Worm (Caenorhabditis elegans) whole organism, L2 larva: ENCODE data around the gene clc-7.

Experiments
- C34F6.9 ChIP-seq: fragments of 150-350 bp; optimal IDR thresholded peaks from 2 replicates; lab custom pipeline; 2014; ENCODE audit warnings: missing biosample characterization, missing genetic modification characterization
- F13H6.1 ChIP-seq: sonication (generic microtip); optimal IDR thresholded peaks from 2 replicates; lab custom pipeline; 2016; ENCODE audit warnings: missing genetic modification characterization, missing compliant biosample characterization
- R02D3.7 ChIP-seq: fragments of 150-350 bp; optimal IDR thresholded peaks from 2 replicates; lab custom pipeline; 2014; ENCODE audit warnings: missing biosample characterization, missing genetic modification characterization
- Y55F3AM.14 ChIP-seq: fragments of 200-800 bp; sonication (Bioruptor generic); optimal IDR thresholded peaks from 2 replicates; lab custom pipeline; 2018; ENCODE audit warnings: mild to moderate bottlenecking, missing genetic modification characterization, missing compliant biosample characterization
- ZK546.5 ChIP-seq: sonication (generic microtip); optimal IDR thresholded peaks from 2 replicates; lab custom pipeline; 2017; ENCODE audit warnings: missing biosample characterization, missing genetic modification characterization
- alr-1 ChIP-seq: fragments of 150-350 bp; optimal IDR thresholded peaks from 2 replicates; lab custom pipeline; 2014; ENCODE audit warnings: missing biosample characterization, missing genetic modification characterization
- aly-2 ChIP-seq: fragments of 150-350 bp; optimal IDR thresholded peaks from 2 replicates; lab custom pipeline; 2014; ENCODE audit warnings: missing biosample characterization, missing genetic modification characterization
- ama-1 ChIP-seq: fragments of 150-350 bp; optimal IDR thresholded peaks from 2 replicates; lab custom pipeline; 2018; ENCODE audit warnings: inconsistent platforms
- blmp-1 ChIP-seq: sonication (generic microtip); optimal IDR thresholded peaks from 2 replicates; lab custom pipeline; 2017; ENCODE audit warnings: missing genetic modification characterization, mild to moderate bottlenecking, missing compliant biosample characterization, antibody characterized with exemption, moderate library complexity; ENCODE audit not compliant: insufficient read depth
- ceh-16 ChIP-seq: fragments of 150-350 bp; optimal IDR thresholded peaks from 2 replicates; lab custom pipeline; 2014; ENCODE audit warnings: missing biosample characterization, missing genetic modification characterization
- ceh-82 ChIP-seq: fragments of 150-350 bp; optimal IDR thresholded peaks from 2 replicates; lab custom pipeline; 2014; ENCODE audit warnings: missing biosample characterization, missing genetic modification characterization
- crh-2 ChIP-seq: sonication (generic microtip); optimal IDR thresholded peaks from 2 replicates; lab custom pipeline; 2017; ENCODE audit warnings: missing biosample characterization, missing genetic modification characterization
- dmd-4 ChIP-seq: sonication (generic microtip); optimal IDR thresholded peaks from 2 replicates; lab custom pipeline; 2017; ENCODE audit warnings: missing biosample characterization, missing genetic modification characterization
- egl-27 ChIP-seq: sonication (generic microtip); optimal IDR thresholded peaks from 3 replicates; lab custom pipeline; 2017; ENCODE audit warnings: missing biosample characterization, missing genetic modification reagents, missing genetic modification characterization
- elt-1 ChIP-seq: fragments of 150-350 bp; optimal IDR thresholded peaks from 2 replicates; lab custom pipeline; 2014; ENCODE audit warnings: missing biosample characterization, missing genetic modification characterization
- elt-3 ChIP-seq: sonication (generic microtip); optimal IDR thresholded peaks from 2 replicates; lab custom pipeline; 2017; ENCODE audit warnings: missing biosample characterization, missing genetic modification characterization
- fos-1 ChIP-seq: fragments of 150-350 bp; optimal IDR thresholded peaks from 2 replicates; lab custom pipeline; 2014; ENCODE audit warnings: missing biosample characterization, missing genetic modification characterization
- lin-11 ChIP-seq: fragments of 150-350 bp; sonication (generic microtip); optimal IDR thresholded peaks from 2 replicates; lab custom pipeline; 2014; ENCODE audit warnings: missing biosample characterization, missing genetic modification characterization, inconsistent platforms, mixed read lengths
- lin-39 ChIP-seq: fragments of 150-350 bp; optimal IDR thresholded peaks from 2 replicates; lab custom pipeline; 2014; ENCODE audit warnings: missing biosample characterization, missing genetic modification reagents, missing genetic modification characterization
- mab-5 ChIP-seq: fragments of 150-350 bp; optimal IDR thresholded peaks from 2 replicates; lab custom pipeline; 2014; ENCODE audit warnings: missing biosample characterization, missing genetic modification characterization
- mbf-1 ChIP-seq: sonication (generic microtip); optimal IDR thresholded peaks from 2 replicates; lab custom pipeline; 2017; ENCODE audit warnings: missing biosample characterization, missing genetic modification characterization
- mdl-1 ChIP-seq, 2 experiments: fragments of 150-350 bp in 1 of 2; sonication (generic microtip) in 1 of 2; optimal IDR thresholded peaks; 2 replicates each; lab custom pipeline; 2017; ENCODE audit warnings: missing biosample characterization in 2 of 2, missing genetic modification characterization in 2 of 2
- nhr-10 ChIP-seq: sonication (generic microtip); optimal IDR thresholded peaks from 2 replicates; lab custom pipeline; 2017; ENCODE audit warnings: missing biosample characterization, missing genetic modification characterization
- nhr-11 ChIP-seq: fragments of 150-350 bp; optimal IDR thresholded peaks from 2 replicates; lab custom pipeline; 2014; ENCODE audit warnings: missing biosample characterization, missing genetic modification characterization
- nhr-12 ChIP-seq: fragments of 150-350 bp; optimal IDR thresholded peaks from 2 replicates; lab custom pipeline; 2014; ENCODE audit warnings: missing biosample characterization, missing genetic modification characterization
- nhr-129 ChIP-seq: fragments of 150-350 bp; optimal IDR thresholded peaks from 2 replicates; lab custom pipeline; 2014; ENCODE audit warnings: missing biosample characterization, missing genetic modification characterization
- nhr-21 ChIP-seq: fragments of 150-350 bp; optimal IDR thresholded peaks from 2 replicates; lab custom pipeline; 2014; ENCODE audit warnings: missing biosample characterization, missing genetic modification characterization
- nhr-23 ChIP-seq: fragments of 150-350 bp; optimal IDR thresholded peaks from 2 replicates; lab custom pipeline; 2014; ENCODE audit warnings: missing biosample characterization, missing genetic modification reagents, missing genetic modification characterization
- nhr-237 ChIP-seq: fragments of 150-350 bp; optimal IDR thresholded peaks from 2 replicates; lab custom pipeline; 2014; ENCODE audit warnings: missing biosample characterization, missing genetic modification characterization
- nhr-25 ChIP-seq: fragments of 150-350 bp; sonication (generic microtip); optimal IDR thresholded peaks from 3 replicates; lab custom pipeline; 2014; ENCODE audit warnings: missing biosample characterization, missing genetic modification characterization
- nhr-6 ChIP-seq: fragments of 150-350 bp; optimal IDR thresholded peaks from 2 replicates; lab custom pipeline; 2014; ENCODE audit warnings: missing biosample characterization, missing genetic modification characterization
- nhr-77 ChIP-seq: fragments of 150-350 bp; optimal IDR thresholded peaks from 2 replicates; lab custom pipeline; 2014; ENCODE audit warnings: missing biosample characterization, missing genetic modification characterization
- peb-1 ChIP-seq: fragments of 150-350 bp; optimal IDR thresholded peaks from 2 replicates; lab custom pipeline; 2014; ENCODE audit warnings: missing biosample characterization, missing genetic modification characterization
- sem-4 ChIP-seq: fragments of 150-350 bp; optimal IDR thresholded peaks from 2 replicates; lab custom pipeline; 2014; ENCODE audit warnings: missing biosample characterization, missing genetic modification reagents, missing genetic modification characterization
- sma-3 ChIP-seq: sonication (generic microtip); optimal IDR thresholded peaks from 2 replicates; lab custom pipeline; 2016; ENCODE audit warnings: missing genetic modification reagents, missing genetic modification characterization, missing compliant biosample characterization
- sma-9 ChIP-seq, 2 experiments: fragments of 150-350 bp in 1 of 2; sonication (generic microtip) in 1 of 2; optimal IDR thresholded peaks; 2 replicates each; lab custom pipeline; 2014 to 2016; ENCODE audit warnings: missing genetic modification characterization in 2 of 2, mild to moderate bottlenecking in 1 of 2, missing biosample characterization in 1 of 2, missing compliant biosample characterization in 1 of 2, missing genetic modification reagents in 1 of 2, moderate library complexity in 1 of 2
- snpc-4 ChIP-seq: fragments of 150-350 bp; optimal IDR thresholded peaks from 2 replicates; lab custom pipeline; 2014; ENCODE audit warnings: missing biosample characterization, missing genetic modification characterization
- unc-39 ChIP-seq: fragments of 150-350 bp; optimal IDR thresholded peaks from 2 replicates; lab custom pipeline; 2014; ENCODE audit warnings: missing biosample characterization, missing genetic modification characterization
- unc-62 ChIP-seq: fragments of 150-350 bp; optimal IDR thresholded peaks from 2 replicates; lab custom pipeline; 2014; ENCODE audit warnings: missing biosample characterization, missing genetic modification reagents, missing genetic modification characterization
- zag-1 ChIP-seq: fragments of 150-350 bp; optimal IDR thresholded peaks from 2 replicates; lab custom pipeline; 2014; ENCODE audit warnings: missing biosample characterization, missing genetic modification characterization
- ztf-1 ChIP-seq: fragments of 200-800 bp; sonication (Bioruptor generic); conservative IDR thresholded peaks from 2 replicates; pipeline ENCODE4 v1.3.6; 2022; ENCODE audit warnings: missing genetic modification characterization, missing compliant biosample characterization
- ztf-11 ChIP-seq: sonication (generic microtip); optimal IDR thresholded peaks from 2 replicates; lab custom pipeline; 2017; ENCODE audit warnings: missing biosample characterization, missing genetic modification characterization

Gene clc-7

ce11 chrX:5066570-5066969 is 1.3 kb upstream of the clc-7 start:
- TF ChIP-seq nhr-237 (no peak), nhr-129 (no peak), mab-5 (no peak), lin-39 (tag; lab: Kevin White, UChicago) (no peak), lin-11 (tag; lab: Kevin White, UChicago) (no peak), dmd-4 (no peak), nhr-6 (tag; lab: Kevin White, UChicago) (no peak), aly-2 (tag; lab: Kevin White, UChicago) (no peak), nhr-77 (tag; lab: Kevin White, UChicago) (no peak), nhr-10 (tag; lab: Kevin White, UChicago) (no peak), alr-1 (tag; lab: Kevin White, UChicago) (no peak), C34F6.9 (tag; lab: Kevin White, UChicago) (no peak), ceh-16 (tag; lab: Kevin White, UChicago) (no peak), nhr-21 (tag; lab: Kevin White, UChicago) (no peak)

DNA sequence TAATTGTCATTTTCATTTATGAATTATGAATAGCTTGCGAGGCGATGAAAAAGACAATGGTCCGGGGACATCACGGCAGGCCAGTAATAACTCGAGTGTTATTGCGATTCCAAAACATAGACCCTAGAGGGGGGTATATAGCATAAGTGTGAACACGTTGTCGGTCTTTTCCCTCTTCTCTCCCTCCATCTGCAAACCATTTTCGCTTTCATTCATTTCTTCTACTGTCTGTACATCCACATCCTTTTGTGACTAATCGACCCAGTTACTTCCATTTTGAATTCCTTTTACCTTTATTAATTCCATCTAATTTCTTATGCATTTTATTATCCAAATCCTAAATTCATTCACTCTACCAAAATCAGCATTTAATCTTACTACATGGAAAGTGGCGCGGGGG is 3.1 kb downstream of the clc-7 start:
- TF ChIP-seq nhr-10 (tag; lab: Kevin White, UChicago), result no peak
- TF ChIP-seq ztf-11, result no peak
- no peak for TF ChIP-seq aly-2 (tag; lab: Kevin White, UChicago)
- no peak for TF ChIP-seq fos-1 (tag; lab: Kevin White, UChicago)
- no peak for TF ChIP-seq mab-5
- TF ChIP-seq nhr-77 (tag; lab: Kevin White, UChicago), result no peak
- TF ChIP-seq peb-1 (tag; lab: Kevin White, UChicago), result no peak
- peak; percentile 73 for TF ChIP-seq blmp-1 (tag; lab: Kevin White, UChicago)

ce11 chrX:5073895-5074294 is 6.0 kb downstream of the clc-7 start:
- TF ChIP-seq nhr-23 (tag; lab: Kevin White, UChicago) (no peak), nhr-25 (peak; percentile 19)

- TF ChIP-seq sem-4 (no peak), unc-62 (GFP tag; lab: Kevin White, UChicago) (no peak), mbf-1 (tag; lab: Kevin White, UChicago) (no peak), F13H6.1 (tag; lab: Kevin White, UChicago) (no peak), nhr-23 (tag; lab: Kevin White, UChicago) (no peak), nhr-25 (peak; percentile 71), nhr-11 (tag; lab: Kevin White, UChicago) (no peak), aly-2 (tag; lab: Kevin White, UChicago) (no peak), unc-39 (tag; lab: Kevin White, UChicago) (no peak), fos-1 (tag; lab: Kevin White, UChicago) (no peak), ZK546.5 (tag; lab: Kevin White, UChicago) (no peak), blmp-1 (tag; lab: Kevin White, UChicago) (peak; percentile 73), ztf-11 (no peak)
These were observed 7.6 kb downstream of the clc-7 start for ce11 chrX:5075538-5075937.

- TF ChIP-seq mab-5 (no peak), ZK546.5 (tag; lab: Kevin White, UChicago) (no peak), elt-1 (tag; lab: Kevin White, UChicago) (no peak), mdl-1 (tag; optimal IDR thresholded peaks at IDR 0.05; lab: Kevin White, UChicago) (peak in 1 of 2 experiments; percentile 4), nhr-6 (tag; lab: Kevin White, UChicago) (no peak), aly-2 (tag; lab: Kevin White, UChicago) (no peak), nhr-21 (tag; lab: Kevin White, UChicago) (peak; percentile 71), ceh-82 (tag; lab: Kevin White, UChicago) (no peak), F13H6.1 (tag; lab: Kevin White, UChicago) (peak; percentile 41), Y55F3AM.14 (GFP tag; lab: Kevin White, UChicago) (peak; percentile 35), sma-9 (GFP tag; optimal IDR thresholded peaks at IDR 0.05; lab: Kevin White, UChicago) (peak; percentile 36), sma-9 (tag; optimal IDR thresholded peaks at IDR 0.05; lab: Kevin White, UChicago) (no peak), nhr-12 (tag; lab: Kevin White, UChicago) (no peak), crh-2 (tag; lab: Kevin White, UChicago) (peak; percentile 27), ama-1 (lab: Kevin White, UChicago) (peak; percentile 45), fos-1 (tag; lab: Kevin White, UChicago) (peak; percentile 49), blmp-1 (tag; lab: Kevin White, UChicago) (peak; percentile 47), elt-3 (tag; lab: Kevin White, UChicago) (no peak), egl-27 (tag; lab: Kevin White, UChicago) (no peak), zag-1 (tag; lab: Kevin White, UChicago) (no peak), nhr-23 (tag; lab: Kevin White, UChicago) (no peak), nhr-10 (tag; lab: Kevin White, UChicago) (no peak), R02D3.7 (no peak), nhr-77 (tag; lab: Kevin White, UChicago) (no peak), ztf-1 (GFP tag; lab: Robert Waterston, UW) (no peak), sem-4 (no peak), lin-39 (tag; lab: Kevin White, UChicago) (no peak), mbf-1 (tag; lab: Kevin White, UChicago) (no peak), sma-3 (GFP tag; lab: Kevin White, UChicago) (peak; percentile 51), nhr-129 (peak; percentile 12), snpc-4 (no peak)
- TF ChIP-seq, all 48 proteins: peak for 11
These were observed 9.9 kb downstream of the clc-7 start, which contains the start of gene cal-5 for ce11 chrX:5077696-5078343. TSS of gene cal-5 (minus strand) at chrX:5077961.
